Fruit fly (Drosophila melanogaster): ENCODE results near the gene RpL6.

DNA sequence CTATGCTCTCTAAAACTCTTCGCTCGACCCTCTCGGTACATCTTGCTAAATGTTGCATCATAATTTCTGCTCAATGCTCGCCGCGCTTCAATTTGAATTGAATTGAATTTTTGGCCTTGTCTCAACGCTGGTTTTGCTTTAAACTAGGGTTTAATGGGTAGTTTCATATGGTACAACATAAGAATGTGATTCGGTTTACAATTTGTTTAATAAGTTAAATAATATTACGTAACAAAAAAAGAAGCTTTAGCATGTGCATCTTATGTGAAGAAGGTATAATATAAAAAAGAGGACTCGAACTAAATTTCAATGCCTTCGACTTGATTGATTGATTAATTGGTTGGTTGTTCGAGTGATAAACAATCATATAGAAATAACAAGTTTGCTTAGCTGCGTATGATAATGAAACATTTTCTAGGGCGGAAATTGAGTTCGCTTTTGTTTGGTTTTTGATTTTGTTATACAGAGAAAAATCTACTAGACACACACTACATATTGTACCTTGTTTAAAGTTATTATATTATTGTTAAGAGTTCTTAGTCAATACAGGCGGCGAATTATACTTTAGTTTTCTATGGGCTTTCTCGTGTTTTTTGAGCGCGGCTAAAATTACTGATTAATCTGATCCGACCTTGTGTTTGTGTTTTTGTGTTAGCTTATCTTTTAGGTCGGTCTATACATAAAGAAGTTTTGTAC, 1.9 kb upstream of the RpL6 start:
- no peak for TF ChIP-seq Pif1A (GFP tag; optimal IDR thresholded peaks at IDR 0.05)
- no peak for TF ChIP-seq fd96Ca (GFP tag; IDR thresholded peaks at IDR 0.05)
- TF ChIP-seq Snoo (tag; optimal IDR thresholded peaks at IDR 0.05) = no peak
- no peak for TF ChIP-seq CG9948 (tag; optimal IDR thresholded peaks at IDR 0.05)
